Fruit fly (Drosophila melanogaster): ENCODE results near the gene mRpL21.

DNA sequence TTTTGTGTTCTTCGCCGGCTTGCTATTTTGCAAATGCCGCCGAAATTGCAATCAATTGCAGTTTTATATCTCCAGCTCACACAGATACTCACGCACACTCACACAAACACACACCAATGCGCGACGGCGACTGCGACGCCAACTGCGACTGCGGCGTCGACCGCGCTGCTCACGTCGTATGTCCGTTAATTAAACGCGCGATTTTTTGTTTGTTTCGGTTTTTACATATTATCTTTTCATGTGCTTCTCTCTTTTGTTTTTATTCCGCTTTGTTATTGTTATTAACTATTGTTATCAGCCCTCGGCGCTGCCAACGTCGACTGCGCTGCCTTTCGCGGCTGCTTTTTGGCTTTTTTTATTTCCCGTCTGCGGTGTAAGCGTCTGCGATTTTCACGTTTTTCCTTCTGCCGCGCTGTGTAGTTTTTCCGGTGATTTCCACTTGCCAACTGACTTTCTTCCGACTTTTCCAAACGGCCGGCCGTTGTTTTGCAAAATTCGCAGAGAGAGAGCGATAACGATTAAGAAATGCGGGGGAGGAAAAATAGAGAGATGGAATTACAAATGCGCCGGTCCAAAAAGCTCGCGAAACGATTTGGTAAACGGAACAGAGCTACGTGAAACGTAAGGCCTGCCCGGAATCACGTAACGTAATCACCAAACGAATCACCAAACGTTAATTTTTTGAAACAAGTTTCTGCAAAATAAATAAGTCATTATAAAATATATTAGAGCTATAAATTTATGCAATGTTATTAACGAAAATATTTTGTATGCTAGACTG is 19.7 kb downstream of the mRpL21 start, which contains the start of gene fz2:
- TF ChIP-seq OdsH (GFP tag; optimal IDR thresholded peaks at IDR 0.05): no peak
- no peak for TF ChIP-seq Myc (optimal IDR thresholded peaks at IDR 0.05)
- no peak for TF ChIP-seq usp (GFP tag; optimal IDR thresholded peaks at IDR 0.05)
- TF ChIP-seq Sp1 (GFP tag; optimal IDR thresholded peaks at IDR 0.05): no peak
- TF ChIP-seq fru (GFP tag; optimal IDR thresholded peaks at IDR 0.05): no peak
- no peak for TF ChIP-seq jim (GFP tag; optimal IDR thresholded peaks at IDR 0.05)
- no peak for TF ChIP-seq foxo (GFP tag; optimal IDR thresholded peaks at IDR 0.05)
- TF ChIP-seq brk (GFP tag; optimal IDR thresholded peaks at IDR 0.05): no peak
- no peak for TF ChIP-seq Vsx2 (GFP tag; optimal IDR thresholded peaks at IDR 0.05; ENCODE audit: partially characterized antibody)
